Worm (Caenorhabditis elegans) whole organism, young adult: ENCODE results near the gene cyp-35A5.
A peak's percentile ranks its signal among the peaks of the same experiment; 100 is the strongest.

Experiments
- ama-1 ChIP-seq, 3 experiments: fragments of 150-350 bp in 1 of 3; sonication (generic microtip) in 2 of 3; optimal IDR thresholded peaks; 2 replicates each; lab custom pipeline; 2014 to 2018; ENCODE audit warnings: missing biosample characterization in 2 of 3, missing genetic modification characterization in 2 of 3, missing genetic modification reagents in 2 of 3
- egrh-3 ChIP-seq: fragments of 200-800 bp; sonication (Bioruptor generic); IDR thresholded peaks from 2 replicates; pipeline ENCODE4 v1.3.6; 2022; ENCODE audit warnings: missing genetic modification reagents, missing genetic modification characterization, missing compliant biosample characterization

cyp-35A5 gene

ce11 chrV:3987616-3988015 lies 51.5 kb downstream of the cyp-35A5 start, which contains the start of gene nlp-28:
TSS of gene nlp-28 (plus strand) at chrV:3987900.
- no peak for TF ChIP-seq egrh-3 (GFP tag; lab: Robert Waterston, UW)
- peak; percentile 39 for TF ChIP-seq ama-1 (optimal IDR thresholded peaks at IDR 0.05; lab: Kevin White, UChicago)
- no peak for TF ChIP-seq ama-1 (GFP tag; optimal IDR thresholded peaks at IDR 0.05; lab: Kevin White, UChicago)
